Worm (Caenorhabditis elegans): Measurements from ENCODE around the gene sru-6.

DNA sequence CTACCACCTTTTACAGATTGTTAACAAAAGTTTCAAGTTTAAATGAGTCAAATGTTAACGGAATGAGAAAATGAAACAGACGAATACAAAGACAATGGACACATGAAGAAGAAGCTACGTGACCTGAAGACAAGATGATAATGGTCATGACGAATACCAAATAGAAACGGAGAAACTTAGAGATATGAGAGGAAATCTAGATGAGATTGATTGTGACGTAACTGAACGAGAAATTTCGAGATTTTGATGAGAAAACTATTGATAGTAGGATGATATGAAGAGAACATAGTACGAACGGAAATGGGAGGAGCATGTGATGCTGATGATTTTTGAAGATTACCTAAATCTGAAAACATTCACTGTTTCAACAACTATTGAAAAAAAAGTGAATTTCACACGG is 44.7 kb downstream of the sru-6 start:
- no peak for TF ChIP-seq dao-5 (tag; optimal IDR thresholded peaks at IDR 0.05)
- no peak for TF ChIP-seq W03F9.2 (tag; optimal IDR thresholded peaks at IDR 0.05)
- TF ChIP-seq him-1 (tag; optimal IDR thresholded peaks at IDR 0.05): no peak
